Worm (Caenorhabditis elegans) whole organism, early embryonic: ENCODE data around the gene rpn-6.2.

Experiments used
- F13C5.2 ChIP-seq: sonication (generic microtip); optimal IDR thresholded peaks from 2 replicates; lab custom pipeline; 2017; ENCODE audit warnings: mild to moderate bottlenecking, missing genetic modification characterization, inconsistent platforms, missing compliant biosample characterization
- aly-1 ChIP-seq: sonication (generic microtip); optimal IDR thresholded peaks from 2 replicates; lab custom pipeline; 2016; ENCODE audit warnings: missing genetic modification characterization, missing compliant biosample characterization
- ama-1 ChIP-seq: fragments of 150-350 bp; optimal IDR thresholded peaks from 2 replicates; lab custom pipeline; 2014
- ceh-13 ChIP-seq: fragments of 200-800 bp; sonication (Bioruptor generic); optimal IDR thresholded peaks from 2 replicates; lab custom pipeline; 2018; ENCODE audit warnings: mild to moderate bottlenecking, missing genetic modification characterization, missing compliant biosample characterization
- hmg-4 ChIP-seq: fragments of 200-800 bp; sonication (Bioruptor generic); optimal IDR thresholded peaks from 2 replicates; lab custom pipeline; 2018; ENCODE audit warnings: mild to moderate bottlenecking, missing genetic modification characterization, missing compliant biosample characterization
- pes-1 ChIP-seq: fragments of 200-800 bp; sonication (Bioruptor generic); IDR thresholded peaks from 2 replicates; pipeline ENCODE4 v1.3.6; 2022; ENCODE audit warnings: missing genetic modification reagents, missing genetic modification characterization, missing compliant biosample characterization
- scrt-1 ChIP-seq: fragments of 200-800 bp; sonication (Bioruptor generic); IDR thresholded peaks from 2 replicates; pipeline ENCODE4 v1.3.6; 2022; ENCODE audit warnings: missing genetic modification characterization, missing compliant biosample characterization
- tra-4 ChIP-seq: sonication (generic microtip); optimal IDR thresholded peaks from 2 replicates; lab custom pipeline; 2017; ENCODE audit warnings: missing genetic modification characterization, missing compliant biosample characterization

- TF ChIP-seq ama-1 (lab: Kevin White, UChicago): no peak
- TF ChIP-seq F13C5.2: no peak
- TF ChIP-seq aly-1 (tag; lab: Kevin White, UChicago): no peak
- no peak for TF ChIP-seq hmg-4
- TF ChIP-seq ceh-13 (GFP tag; lab: Kevin White, UChicago): no peak
- TF ChIP-seq scrt-1 (GFP tag; lab: Robert Waterston, UW): no peak
- TF ChIP-seq pes-1: no peak
- TF ChIP-seq tra-4 (tag; lab: Kevin White, UChicago): no peak
These were observed 13.7 kb downstream of the rpn-6.2 start for ce11 chrIII:8988061-8988460.
